Worm (Caenorhabditis elegans): ENCODE results near the gene elo-2.

ce11 chrIV:17473034-17473433, 5.8 kb upstream of the elo-2 start, which contains the start of gene gba-3:
- no peak for TF ChIP-seq skn-1 (tag; optimal IDR thresholded peaks at IDR 0.05)
- peak; percentile 18 for TF ChIP-seq blmp-1 (tag; optimal IDR thresholded peaks at IDR 0.05; ENCODE audit: insufficient read depth)
- TF ChIP-seq egl-27 (tag; optimal IDR thresholded peaks at IDR 0.05), result no peak
